Worm (Caenorhabditis elegans): ENCODE measurements around the gene F22B5.4.

- TF ChIP-seq tra-4 (tag; optimal IDR thresholded peaks at IDR 0.05) = no peak
- TF ChIP-seq aly-1 (tag; optimal IDR thresholded peaks at IDR 0.05) = no peak
- TF ChIP-seq pes-1 (GFP tag; IDR thresholded peaks at IDR 0.05) = no peak
- TF ChIP-seq ama-1 (optimal IDR thresholded peaks at IDR 0.05) = no peak
- no peak for TF ChIP-seq flt-1 (GFP tag; IDR thresholded peaks at IDR 0.05)
- TF ChIP-seq hmg-4 (GFP tag; optimal IDR thresholded peaks at IDR 0.05) = no peak
- no peak for TF ChIP-seq hmbx-1 (tag; optimal IDR thresholded peaks at IDR 0.05)
- TF ChIP-seq tbx-11 (GFP tag; IDR thresholded peaks at IDR 0.05) = no peak
- TF ChIP-seq tbx-37 (GFP tag; conservative IDR thresholded peaks at IDR 0.05) = no peak
- no peak for TF ChIP-seq B0310.2 (tag; optimal IDR thresholded peaks at IDR 0.05)
- TF ChIP-seq hnd-1 (tag; optimal IDR thresholded peaks at IDR 0.05) = no peak
- no peak for TF ChIP-seq ets-7 (tag; optimal IDR thresholded peaks at IDR 0.05)
Measured at ce11 chrII:8499021-8499420, 49.5 kb downstream of the F22B5.4 start.
